Fruit fly (Drosophila melanogaster): ENCODE measurements around the gene GILT3.
A peak's percentile ranks its signal among the peaks of the same experiment; 100 is the strongest.

GILT3 gene

dm6 chr3R:23678349-23679193, 1.4 kb downstream of the GILT3 start, which contains the start of gene GILT2:
Gene GILT2 (plus strand): TSS chr3R:23678895.
- TF ChIP-seq fd96Ca (GFP tag; IDR thresholded peaks at IDR 0.05) (peak; percentile 72), CG14655 (GFP tag; optimal IDR thresholded peaks at IDR 0.05) (no peak), EcR (GFP tag; optimal IDR thresholded peaks at IDR 0.05) (no peak), CG15710 (tag; optimal IDR thresholded peaks at IDR 0.05) (peak; percentile 69), CG8159 (tag; optimal IDR thresholded peaks at IDR 0.05) (peak; percentile 73), Ets98B (GFP tag; IDR thresholded peaks at IDR 0.05) (peak; percentile 77), D1 (tag; optimal IDR thresholded peaks at IDR 0.05) (no peak), CG4496 (GFP tag; IDR thresholded peaks at IDR 0.05) (0 out of 3 replicates have a peak, but pooled peaks have one; percentile 54), CG32121 (GFP tag; IDR thresholded peaks at IDR 0.05) (peak; percentile 65), CG12605 (GFP tag; IDR thresholded peaks at IDR 0.05) (peak; percentile 58), CG8301 (tag; optimal IDR thresholded peaks at IDR 0.05) (no peak), Snoo (tag; optimal IDR thresholded peaks at IDR 0.05) (peak; percentile 87), CG34367 (tag; optimal IDR thresholded peaks at IDR 0.05) (peak; percentile 36), CG10348 (GFP tag; IDR thresholded peaks at IDR 0.05) (0 out of 2 replicates have a peak, but pooled peaks have one; percentile 24), CG17806 (tag; optimal IDR thresholded peaks at IDR 0.05) (peak; percentile 64), rn (GFP tag; IDR thresholded peaks at IDR 0.05) (peak; percentile 40; the same call in 1 of the 2 replicates), Pif1A (GFP tag; optimal IDR thresholded peaks at IDR 0.05) (no peak), Pif1B (GFP tag; optimal IDR thresholded peaks at IDR 0.05) (peak; percentile 76), CG13204 (GFP tag; optimal IDR thresholded peaks at IDR 0.05) (no peak), CG9948 (tag; optimal IDR thresholded peaks at IDR 0.05) (peak; percentile 56), gl (tag; optimal IDR thresholded peaks at IDR 0.05) (no peak)

- TF ChIP-seq CG15710 (tag; optimal IDR thresholded peaks at IDR 0.05) (no peak), CG8301 (tag; optimal IDR thresholded peaks at IDR 0.05) (no peak), CG32121 (GFP tag; IDR thresholded peaks at IDR 0.05) (no peak), CG12605 (GFP tag; IDR thresholded peaks at IDR 0.05) (no peak), Pif1B (GFP tag; optimal IDR thresholded peaks at IDR 0.05) (no peak), EcR (GFP tag; optimal IDR thresholded peaks at IDR 0.05) (no peak), D1 (tag; optimal IDR thresholded peaks at IDR 0.05) (no peak), CG4496 (GFP tag; IDR thresholded peaks at IDR 0.05) (no peak), rn (GFP tag; IDR thresholded peaks at IDR 0.05) (no peak), fd96Ca (GFP tag; IDR thresholded peaks at IDR 0.05) (no peak), CG10348 (GFP tag; IDR thresholded peaks at IDR 0.05) (no peak), Snoo (tag; optimal IDR thresholded peaks at IDR 0.05) (no peak), Pif1A (GFP tag; optimal IDR thresholded peaks at IDR 0.05) (no peak), CG9948 (tag; optimal IDR thresholded peaks at IDR 0.05) (no peak), Ets98B (GFP tag; IDR thresholded peaks at IDR 0.05) (no peak), CG14655 (GFP tag; optimal IDR thresholded peaks at IDR 0.05) (no peak), CG8159 (tag; optimal IDR thresholded peaks at IDR 0.05) (no peak)
Measured at dm6 chr3R:23679911-23680336, 2.8 kb downstream of the GILT3 start, which contains the start of gene eIF3d1. Gene eIF3d1 (plus strand): TSS chr3R:23680039.

- no peak for TF ChIP-seq CG17806 (tag; optimal IDR thresholded peaks at IDR 0.05)
- TF ChIP-seq gl (tag; optimal IDR thresholded peaks at IDR 0.05), result no peak
Measured at dm6 chr3R:23682203-23682602, 5.0 kb downstream of the GILT3 start, which contains the start of gene CG16710. Gene CG16710 (plus strand): TSS chr3R:23682503.

- TF ChIP-seq CG12605 (GFP tag; IDR thresholded peaks at IDR 0.05) (no peak), CG4496 (GFP tag; IDR thresholded peaks at IDR 0.05) (no peak), CG32121 (GFP tag; IDR thresholded peaks at IDR 0.05) (no peak)
Measured at dm6 chr3R:23683757-23684156, 6.6 kb downstream of the GILT3 start, which contains the start of gene CG18754. Gene CG18754 (plus strand): TSS chr3R:23684057.

dm6 chr3R:23685955-23686354, 8.8 kb downstream of the GILT3 start, which contains the start of gene SPE:
Gene SPE (plus strand): TSS chr3R:23686255.
- no peak for TF ChIP-seq rn (GFP tag; IDR thresholded peaks at IDR 0.05)
- TF ChIP-seq CG9948 (tag; optimal IDR thresholded peaks at IDR 0.05), result no peak
- TF ChIP-seq CG17806 (tag; optimal IDR thresholded peaks at IDR 0.05), result no peak

dm6 chr3R:23686924-23687323, 9.8 kb downstream of the GILT3 start:
- no peak for TF ChIP-seq gl (tag; optimal IDR thresholded peaks at IDR 0.05)
- TF ChIP-seq fd96Ca (GFP tag; IDR thresholded peaks at IDR 0.05), result no peak
- TF ChIP-seq CG8301 (tag; optimal IDR thresholded peaks at IDR 0.05), result no peak
- TF ChIP-seq CG32121 (GFP tag; IDR thresholded peaks at IDR 0.05), result no peak
- TF ChIP-seq rn (GFP tag; IDR thresholded peaks at IDR 0.05), result no peak
- TF ChIP-seq CG17806 (tag; optimal IDR thresholded peaks at IDR 0.05), result no peak
- no peak for TF ChIP-seq CG8159 (tag; optimal IDR thresholded peaks at IDR 0.05)
- no peak for TF ChIP-seq Pif1A (GFP tag; optimal IDR thresholded peaks at IDR 0.05)
- no peak for TF ChIP-seq CG15710 (tag; optimal IDR thresholded peaks at IDR 0.05)
- TF ChIP-seq D1 (tag; optimal IDR thresholded peaks at IDR 0.05), result no peak
- TF ChIP-seq Pif1B (GFP tag; optimal IDR thresholded peaks at IDR 0.05), result no peak
